Fruit fly (Drosophila melanogaster): Measurements from ENCODE around the gene Trpgamma.

dm6 chr2L:16711891-16712290 lies 35.4 kb upstream of the Trpgamma start:
- TF ChIP-seq CG6854 (GFP tag; optimal IDR thresholded peaks at IDR 0.05) (no peak), CG6792 (GFP tag; optimal IDR thresholded peaks at IDR 0.05) (no peak)

Data from whole organism, prepupa.